Fruit fly (Drosophila melanogaster) whole organism, prepupa: ENCODE data around the gene Hsp110.

ENCODE experiments used
- CG6792 ChIP-seq: fragments of 200-800 bp; sonication (Bioruptor generic); optimal IDR thresholded peaks from 3 replicates; lab custom pipeline; 2016; ENCODE audit warnings: missing biosample characterization, missing genetic modification characterization
- CG8319 ChIP-seq: fragments of 200-800 bp; sonication (Bioruptor generic); optimal IDR thresholded peaks from 3 replicates; lab custom pipeline; 2016; ENCODE audit warnings: missing biosample characterization, missing genetic modification characterization
- CG8632 ChIP-seq: fragments of 200-800 bp; sonication (Bioruptor generic); optimal IDR thresholded peaks from 3 replicates; lab custom pipeline; 2016; ENCODE audit warnings: missing biosample characterization, missing genetic modification characterization
- Ets96B ChIP-seq: fragments of 200-800 bp; optimal IDR thresholded peaks from 2 replicates; lab custom pipeline; 2019; ENCODE audit warnings: missing biosample characterization, mild to moderate bottlenecking, missing genetic modification characterization, moderate library complexity
- Hr38 ChIP-seq: sonication (Bioruptor generic); optimal IDR thresholded peaks from 2 replicates; lab custom pipeline; 2016; ENCODE audit warnings: missing biosample characterization, missing genetic modification characterization
- Hr4 ChIP-seq: fragments of 200-800 bp; sonication (Bioruptor generic); optimal IDR thresholded peaks from 3 replicates; lab custom pipeline; 2016; ENCODE audit warnings: missing biosample characterization, missing genetic modification characterization
- Met ChIP-seq: fragments of 200-800 bp; sonication (Bioruptor generic); optimal IDR thresholded peaks from 3 replicates; lab custom pipeline; 2016; ENCODE audit warnings: missing biosample characterization, missing genetic modification characterization
- OdsH ChIP-seq: fragments of 200-800 bp; sonication (Bioruptor generic); optimal IDR thresholded peaks from 3 replicates; lab custom pipeline; 2016; ENCODE audit warnings: missing biosample characterization, missing genetic modification characterization
- Sox102F ChIP-seq: fragments of 200-800 bp; sonication (Bioruptor generic); optimal IDR thresholded peaks from 2 replicates; lab custom pipeline; 2016; ENCODE audit warnings: missing biosample characterization, mild to moderate bottlenecking, missing genetic modification characterization
- Sox15 ChIP-seq: fragments of 200-800 bp; sonication (Bioruptor generic); optimal IDR thresholded peaks from 3 replicates; lab custom pipeline; 2016; ENCODE audit warnings: missing biosample characterization, missing genetic modification characterization
- dac ChIP-seq: fragments of 200-800 bp; sonication (Bioruptor generic); optimal IDR thresholded peaks from 2 replicates; lab custom pipeline; 2017; ENCODE audit warnings: missing biosample characterization, mild to moderate bottlenecking, missing genetic modification characterization
- eg ChIP-seq: fragments of 200-800 bp; sonication (Bioruptor generic); IDR thresholded peaks from 3 replicates; pipeline ENCODE4 v1.3.6; 2022; ENCODE audit warnings: missing biosample characterization, missing genetic modification characterization
- topi ChIP-seq: fragments of 200-800 bp; sonication (Bioruptor generic); optimal IDR thresholded peaks from 3 replicates; lab custom pipeline; 2016; ENCODE audit warnings: missing biosample characterization, missing genetic modification characterization

- TF ChIP-seq Hr4 (no peak), Ets96B (tag; lab: Kevin White, UChicago) (no peak), CG6792 (GFP tag; lab: Kevin White, UChicago) (no peak), Hr38 (GFP tag; lab: Kevin White, UChicago) (no peak), CG8632 (GFP tag; lab: Kevin White, UChicago) (no peak), dac (GFP tag; lab: Kevin White, UChicago) (no peak), topi (GFP tag; lab: Kevin White, UChicago) (no peak), Met (GFP tag; lab: Kevin White, UChicago) (no peak), CG8319 (GFP tag; lab: Kevin White, UChicago) (no peak), Sox15 (no peak), Sox102F (GFP tag; lab: Kevin White, UChicago) (no peak), OdsH (no peak), eg (GFP tag; lab: Robert Waterston, UW) (no peak)
Measured at dm6 chr3L:14062702-14063101, 25.9 kb downstream of the Hsp110 start.
